Fruit fly (Drosophila melanogaster) whole organism, embryonic: ENCODE data around the gene Slu7.

Source experiments
- Antp ChIP-seq: fragments of 200-800 bp; sonication (Bioruptor generic); optimal IDR thresholded peaks from 3 replicates; lab custom pipeline; 2016; ENCODE audit warnings: missing biosample characterization, missing genetic modification characterization
- Blimp-1 ChIP-seq: fragments of 200-800 bp; sonication (Bioruptor generic); optimal IDR thresholded peaks from 3 replicates; lab custom pipeline; 2018; ENCODE audit warnings: missing biosample characterization, missing genetic modification characterization, mild to moderate bottlenecking, moderate library complexity, missing genetic modification reagents
- Bteb2 ChIP-seq: fragments of 200-800 bp; sonication (Bioruptor generic); optimal IDR thresholded peaks from 2 replicates; lab custom pipeline; 2016; ENCODE audit warnings: missing biosample characterization, missing genetic modification characterization
- CG10366 ChIP-seq: fragments of 200-800 bp; sonication (Bioruptor generic); IDR thresholded peaks from 2 replicates; pipeline ENCODE4 v1.3.6; 2022; ENCODE audit warnings: missing biosample characterization, missing genetic modification characterization
- CG12236 ChIP-seq: fragments of 200-800 bp; sonication (Bioruptor generic); optimal IDR thresholded peaks from 2 replicates; lab custom pipeline; 2016; ENCODE audit warnings: missing biosample characterization, missing genetic modification characterization
- CG13123 ChIP-seq: fragments of 200-800 bp; sonication (Bioruptor generic); optimal IDR thresholded peaks from 2 replicates; lab custom pipeline; 2016; ENCODE audit warnings: missing biosample characterization, missing genetic modification characterization
- CG14710 ChIP-seq: fragments of 200-800 bp; sonication (Bioruptor generic); optimal IDR thresholded peaks from 3 replicates; lab custom pipeline; 2019; ENCODE audit warnings: missing biosample characterization, mild to moderate bottlenecking, missing genetic modification characterization, moderate library complexity
- CG17385 ChIP-seq: fragments of 200-800 bp; sonication (Bioruptor generic); optimal IDR thresholded peaks from 3 replicates; lab custom pipeline; 2018; ENCODE audit warnings: missing biosample characterization, mild to moderate bottlenecking, missing genetic modification characterization
- CG1832 ChIP-seq: fragments of 200-800 bp; sonication (Bioruptor generic); optimal IDR thresholded peaks from 2 replicates; lab custom pipeline; 2017; ENCODE audit warnings: missing biosample characterization, mild to moderate bottlenecking, missing genetic modification characterization, inconsistent platforms
- CG2678 ChIP-seq: fragments of 200-800 bp; sonication (Bioruptor generic); optimal IDR thresholded peaks from 3 replicates; lab custom pipeline; 2019; ENCODE audit warnings: missing biosample characterization, mild to moderate bottlenecking, missing genetic modification characterization, moderate library complexity
- CG2889 ChIP-seq: fragments of 200-800 bp; sonication (Bioruptor generic); IDR thresholded peaks from 3 replicates; pipeline ENCODE4 v1.3.6; 2022; ENCODE audit warnings: missing biosample characterization, missing genetic modification characterization
- CG3847 ChIP-seq: fragments of 200-800 bp; sonication (Bioruptor generic); IDR thresholded peaks from 2 replicates; pipeline ENCODE4 v1.3.6; 2022; ENCODE audit warnings: missing biosample characterization, missing genetic modification characterization
- CG4617 ChIP-seq: fragments of 200-800 bp; sonication (Bioruptor generic); optimal IDR thresholded peaks from 3 replicates; lab custom pipeline; 2016; ENCODE audit warnings: missing biosample characterization, missing genetic modification characterization, borderline replicate concordance
- CG4730 ChIP-seq: fragments of 200-800 bp; sonication (Bioruptor generic); IDR thresholded peaks from 2 replicates; pipeline ENCODE4 v1.3.6; 2022; ENCODE audit warnings: missing biosample characterization, missing genetic modification characterization
- CG6272 ChIP-seq: fragments of 200-800 bp; sonication (Bioruptor generic); IDR thresholded peaks from 2 replicates; pipeline ENCODE4 v1.3.6; 2022; ENCODE audit warnings: missing biosample characterization, missing genetic modification characterization
- CG6689 ChIP-seq: fragments of 200-800 bp; sonication (Bioruptor generic); IDR thresholded peaks from 2 replicates; pipeline ENCODE4 v1.3.6; 2022; ENCODE audit warnings: missing biosample characterization, missing genetic modification characterization
- CG8478 ChIP-seq: fragments of >200 bp; optimal IDR thresholded peaks from 2 replicates; lab custom pipeline; 2018
- Camta ChIP-seq: fragments of 200-800 bp; sonication (Bioruptor generic); optimal IDR thresholded peaks from 2 replicates; lab custom pipeline; 2016; ENCODE audit warnings: missing biosample characterization, missing genetic modification characterization
- Dll ChIP-seq: fragments of 200-800 bp; sonication (Bioruptor generic); IDR thresholded peaks from 4 replicates; pipeline ENCODE4 v1.3.6; 2022; ENCODE audit warnings: missing biosample characterization, missing genetic modification characterization; ENCODE audit not compliant: partially characterized antibody
- HLH54F ChIP-seq: fragments of 200-800 bp; sonication (Bioruptor generic); optimal IDR thresholded peaks from 3 replicates; lab custom pipeline; 2016; ENCODE audit warnings: missing biosample characterization, missing genetic modification characterization
- Lpt ChIP-seq: fragments of >200 bp; optimal IDR thresholded peaks from 2 replicates; lab custom pipeline; 2018; ENCODE audit warnings: missing biosample characterization, missing genetic modification characterization
- MBD-R2 ChIP-seq: fragments of 200-800 bp; sonication (Bioruptor generic); IDR thresholded peaks from 2 replicates; pipeline ENCODE4 v1.3.6; 2022; ENCODE audit warnings: missing biosample characterization, missing genetic modification characterization
- Med ChIP-seq: fragments of 200-800 bp; sonication (Bioruptor generic); peaks from one replicate; lab custom pipeline; 2016; ENCODE audit warnings: missing biosample characterization, missing genetic modification characterization, mild to moderate bottlenecking, inconsistent platforms, moderate library complexity
- NC2α ChIP-seq: fragments of 200-800 bp; sonication (Bioruptor generic); optimal IDR thresholded peaks from 2 replicates; lab custom pipeline; 2016; ENCODE audit warnings: missing biosample characterization, missing genetic modification characterization
- NK7.1 ChIP-seq: fragments of 200-800 bp; sonication (Bioruptor generic); optimal IDR thresholded peaks from 3 replicates; lab custom pipeline; 2016; ENCODE audit warnings: missing biosample characterization, missing genetic modification characterization
- Spps ChIP-seq: fragments of 200-800 bp; sonication (Bioruptor generic); optimal IDR thresholded peaks from 2 replicates; lab custom pipeline; 2018; ENCODE audit warnings: missing biosample characterization, mild to moderate bottlenecking, missing genetic modification characterization
- Sry-β ChIP-seq: fragments of 200-800 bp; sonication (Bioruptor generic); optimal IDR thresholded peaks from 2 replicates; lab custom pipeline; 2018; ENCODE audit warnings: missing biosample characterization, mild to moderate bottlenecking, missing genetic modification characterization, moderate library complexity
- Tbp ChIP-seq: fragments of >200 bp; optimal IDR thresholded peaks from 2 replicates; lab custom pipeline; 2018; ENCODE audit warnings: missing biosample characterization, missing genetic modification characterization
- Trl ChIP-seq, 3 experiments: fragments of >200 bp in 2 of 3; fragments of 200-800 bp in 1 of 3; sonication (Bioruptor generic) in 1 of 3; optimal IDR thresholded peaks; 2 replicates in 1 of 3; 3 replicates in 2 of 3; lab custom pipeline; 2016 to 2017; ENCODE audit warnings: missing biosample characterization in 1 of 3, missing genetic modification characterization in 1 of 3
- bigmax ChIP-seq: fragments of 200-800 bp; sonication (Bioruptor generic); optimal IDR thresholded peaks from 2 replicates; lab custom pipeline; 2018; ENCODE audit warnings: missing biosample characterization, mild to moderate bottlenecking, missing genetic modification characterization
- cg ChIP-seq: fragments of 200-800 bp; sonication (Bioruptor generic); optimal IDR thresholded peaks from 3 replicates; lab custom pipeline; 2019; ENCODE audit warnings: missing biosample characterization, mild to moderate bottlenecking, missing genetic modification characterization, moderate library complexity
- cwo ChIP-seq: fragments of 200-800 bp; sonication (Bioruptor generic); optimal IDR thresholded peaks from 3 replicates; lab custom pipeline; 2017; ENCODE audit warnings: missing biosample characterization, missing genetic modification characterization, mild to moderate bottlenecking, moderate library complexity, missing genetic modification reagents
- dpn ChIP-seq, 2 experiments: fragments of 200-800 bp; sonication (Bioruptor generic); optimal IDR thresholded peaks; 3 replicates each; lab custom pipeline; 2016; ENCODE audit warnings: missing biosample characterization in 2 of 2, missing genetic modification characterization in 2 of 2
- en ChIP-seq: fragments of 200-800 bp; sonication (Bioruptor generic); optimal IDR thresholded peaks from 2 replicates; lab custom pipeline; 2016; ENCODE audit warnings: missing biosample characterization, missing genetic modification characterization
- fd64A ChIP-seq: fragments of 200-800 bp; sonication (Bioruptor generic); optimal IDR thresholded peaks from 3 replicates; lab custom pipeline; 2018; ENCODE audit warnings: missing biosample characterization, mild to moderate bottlenecking, missing genetic modification characterization
- gfzf ChIP-seq: fragments of 200-800 bp; sonication (Bioruptor generic); optimal IDR thresholded peaks from 2 replicates; lab custom pipeline; 2016; ENCODE audit warnings: missing biosample characterization, mild to moderate bottlenecking, missing genetic modification characterization, moderate library complexity
- grau ChIP-seq: fragments of 200-800 bp; optimal IDR thresholded peaks from 3 replicates; lab custom pipeline; 2019; ENCODE audit warnings: missing biosample characterization, mild to moderate bottlenecking, missing genetic modification characterization, moderate library complexity
- gro ChIP-seq: fragments of 200-800 bp; sonication (Bioruptor generic); optimal IDR thresholded peaks from 2 replicates; lab custom pipeline; 2016; ENCODE audit warnings: missing biosample characterization, missing genetic modification characterization
- jigr1 ChIP-seq: fragments of 200-800 bp; sonication (Bioruptor generic); IDR thresholded peaks from 3 replicates; pipeline ENCODE4 v1.3.6; 2022; ENCODE audit warnings: missing biosample characterization, missing genetic modification characterization
- kay ChIP-seq: fragments of 200-800 bp; sonication (Bioruptor generic); optimal IDR thresholded peaks from 2 replicates; lab custom pipeline; 2016; ENCODE audit warnings: missing biosample characterization, missing genetic modification characterization
- mirr ChIP-seq: fragments of 200-800 bp; sonication (Bioruptor generic); optimal IDR thresholded peaks from 3 replicates; lab custom pipeline; 2018; ENCODE audit warnings: missing biosample characterization, mild to moderate bottlenecking, missing genetic modification characterization
- pan ChIP-seq, 4 experiments: fragments of >200 bp in 3 of 4; fragments of 200-800 bp in 1 of 4; sonication (Bioruptor generic) in 1 of 4; optimal IDR thresholded peaks in 3 of 4; IDR thresholded peaks in 1 of 4; 2 replicates each; pipeline versions ENCODE4 v1.3.6 to Lab custom; 2017 to 2022; ENCODE audit warnings: missing biosample characterization in 2 of 4, missing genetic modification characterization in 2 of 4, mixed read lengths in 1 of 4
- pita ChIP-seq: fragments of 200-800 bp; sonication (Bioruptor generic); optimal IDR thresholded peaks from 2 replicates; lab custom pipeline; 2017; ENCODE audit warnings: missing biosample characterization, mild to moderate bottlenecking, missing genetic modification characterization
- sisA ChIP-seq: fragments of 200-800 bp; sonication (Bioruptor generic); IDR thresholded peaks from 2 replicates; pipeline ENCODE4 v1.3.6; 2022; ENCODE audit warnings: missing biosample characterization, missing genetic modification characterization
- sqz ChIP-seq: fragments of 200-800 bp; sonication (Bioruptor generic); optimal IDR thresholded peaks from 3 replicates; lab custom pipeline; 2018; ENCODE audit warnings: missing biosample characterization, mild to moderate bottlenecking, missing genetic modification characterization
- tll ChIP-seq, 2 experiments: fragments of 200-800 bp in 1 of 2; fragments of >200 bp in 1 of 2; sonication (Bioruptor generic) in 1 of 2; optimal IDR thresholded peaks; 2 replicates each; lab custom pipeline; 2017 to 2019; ENCODE audit warnings: missing biosample characterization in 2 of 2, missing genetic modification characterization in 2 of 2, mild to moderate bottlenecking in 1 of 2, moderate library complexity in 1 of 2
- twi ChIP-seq: fragments of 200-800 bp; optimal IDR thresholded peaks from 2 replicates; lab custom pipeline; 2019; ENCODE audit warnings: missing biosample characterization, mild to moderate bottlenecking, missing genetic modification characterization, moderate library complexity
- vfl ChIP-seq: fragments of 200-800 bp; sonication (Bioruptor generic); optimal IDR thresholded peaks from 2 replicates; lab custom pipeline; 2016; ENCODE audit warnings: missing biosample characterization, missing genetic modification characterization
- wor ChIP-seq: fragments of 200-800 bp; sonication (Bioruptor generic); IDR thresholded peaks from 2 replicates; pipeline ENCODE4 v1.3.6; 2022; ENCODE audit warnings: missing biosample characterization, missing genetic modification characterization
- zf30C ChIP-seq: fragments of 200-800 bp; sonication (Bioruptor generic); optimal IDR thresholded peaks from 3 replicates; lab custom pipeline; 2018; ENCODE audit warnings: missing biosample characterization, mild to moderate bottlenecking, missing genetic modification characterization

Slu7 gene

dm6 chr3R:29064682-29065100 lies 25.8 kb upstream of the Slu7 start (continued):
- TF ChIP-seq gfzf (GFP tag; lab: Kevin White, UChicago) (no peak), pan (optimal IDR thresholded peaks at IDR 0.05; lab: Kevin White, UChicago) (no peak), pan (GFP tag; optimal IDR thresholded peaks at IDR 0.05 in 1 of 2, IDR thresholded peaks at IDR 0.05 in 1 of 2) (no peak), NK7.1 (no peak), Lpt (GFP tag; lab: Kevin White, UChicago) (no peak), sisA (GFP tag; lab: Robert Waterston, UW) (no peak), zf30C (GFP tag; lab: Kevin White, UChicago) (peak; percentile 75), vfl (GFP tag; lab: Kevin White, UChicago) (no peak), CG2889 (GFP tag; lab: Robert Waterston, UW) (no peak), Trl (optimal IDR thresholded peaks at IDR 0.05; lab: Kevin White, UChicago) (peak; percentile 83 to 90), Trl (GFP tag; optimal IDR thresholded peaks at IDR 0.05; lab: Kevin White, UChicago) (no peak), Dll (GFP tag; lab: Robert Waterston, UW) (no peak), en (GFP tag; lab: Kevin White, UChicago) (no peak), MBD-R2 (no peak), kay (GFP tag; lab: Kevin White, UChicago) (no peak), CG4730 (GFP tag; lab: Robert Waterston, UW) (no peak), CG10366 (GFP tag; lab: Robert Waterston, UW) (no peak), jigr1 (no peak), CG4617 (GFP tag; lab: Kevin White, UChicago) (no peak), NC2α (GFP tag; lab: Kevin White, UChicago) (no peak), Sry-β (GFP tag; lab: Kevin White, UChicago) (no peak), grau (tag; lab: Kevin White, UChicago) (peak; percentile 8), pita (GFP tag; lab: Kevin White, UChicago) (no peak), mirr (GFP tag; lab: Kevin White, UChicago) (no peak), CG2678 (tag; lab: Kevin White, UChicago) (peak; percentile 8), twi (tag; lab: Kevin White, UChicago) (peak; percentile 4), CG6272 (GFP tag; lab: Robert Waterston, UW) (no peak), HLH54F (GFP tag; lab: Kevin White, UChicago) (no peak)

dm6 chr3R:29063921-29064460 lies 25.1 kb upstream of the Slu7 start:
- no peak for TF ChIP-seq Tbp (GFP tag; lab: Kevin White, UChicago)
- no peak for TF ChIP-seq CG3847 (GFP tag; lab: Robert Waterston, UW)
- no peak for TF ChIP-seq dpn (GFP tag; optimal IDR thresholded peaks at IDR 0.05; lab: Kevin White, UChicago)
- TF ChIP-seq Antp (GFP tag; lab: Kevin White, UChicago), result no peak
- peak; percentile 97 for TF ChIP-seq cg
- TF ChIP-seq CG1832 (GFP tag; lab: Kevin White, UChicago), result peak; percentile 17
- TF ChIP-seq Spps, result no peak
- no peak for TF ChIP-seq CG14710 (tag; lab: Kevin White, UChicago)
- no peak for TF ChIP-seq mirr (GFP tag; lab: Kevin White, UChicago)
- no peak for TF ChIP-seq Camta (GFP tag; lab: Kevin White, UChicago)
- peak; percentile 4 for TF ChIP-seq Blimp-1 (GFP tag; lab: Kevin White, UChicago)
- no peak for TF ChIP-seq wor (GFP tag; lab: Robert Waterston, UW)
- TF ChIP-seq bigmax (GFP tag; lab: Kevin White, UChicago), result peak; percentile 45
- peak; percentile 19 for TF ChIP-seq CG17385
- TF ChIP-seq CG8478 (lab: Kevin White, UChicago), result peak; percentile 91
- no peak for TF ChIP-seq cwo
- TF ChIP-seq CG6689 (GFP tag; lab: Robert Waterston, UW), result no peak
- TF ChIP-seq gro, result peak; percentile 29
- TF ChIP-seq tll (GFP tag; optimal IDR thresholded peaks at IDR 0.05; lab: Kevin White, UChicago), result peak in 1 of 2 experiments; percentile 32
- peak; percentile 10 for TF ChIP-seq sqz
- TF ChIP-seq Med (GFP tag; lab: Kevin White, UChicago), result peak; percentile 33
- no peak for TF ChIP-seq CG13123 (GFP tag; lab: Kevin White, UChicago)
- TF ChIP-seq Bteb2 (GFP tag; lab: Kevin White, UChicago), result no peak
- TF ChIP-seq fd64A (GFP tag; lab: Kevin White, UChicago), result no peak
- TF ChIP-seq CG12236 (GFP tag; lab: Kevin White, UChicago), result no peak
